Worm (Caenorhabditis elegans) whole organism, L1 larva: ENCODE measurements around the gene C47E12.3.
A peak's percentile ranks its signal among the peaks of the same experiment; 100 is the strongest.

Experiments
- F16B12.6 ChIP-seq: fragments of 150-350 bp; optimal IDR thresholded peaks from 2 replicates; lab custom pipeline; 2014; ENCODE audit warnings: missing biosample characterization, missing genetic modification characterization
- Y116A8C.19 ChIP-seq: sonication (generic microtip); optimal IDR thresholded peaks from 2 replicates; lab custom pipeline; 2016; ENCODE audit warnings: missing compliant biosample characterization, missing genetic modification characterization, borderline replicate concordance
- ama-1 ChIP-seq: fragments of 150-350 bp; optimal IDR thresholded peaks from 2 replicates; lab custom pipeline; 2014
- blmp-1 ChIP-seq: fragments of 150-350 bp; optimal IDR thresholded peaks from 2 replicates; lab custom pipeline; 2014; ENCODE audit warnings: missing biosample characterization, missing genetic modification characterization
- ceh-63 ChIP-seq: fragments of 200-800 bp; sonication (Bioruptor generic); optimal IDR thresholded peaks from 2 replicates; lab custom pipeline; 2018; ENCODE audit warnings: mild to moderate bottlenecking, missing genetic modification characterization, missing compliant biosample characterization
- ceh-82 ChIP-seq, 3 experiments: fragments of 150-350 bp in 1 of 3; sonication (generic microtip) in 2 of 3; optimal IDR thresholded peaks; 2 replicates each; lab custom pipeline; 2014 to 2017; ENCODE audit warnings: missing biosample characterization in 3 of 3, missing genetic modification characterization in 3 of 3
- ces-1 ChIP-seq: fragments of 150-350 bp; optimal IDR thresholded peaks from 2 replicates; lab custom pipeline; 2014; ENCODE audit warnings: missing biosample characterization, missing genetic modification reagents, missing genetic modification characterization
- efl-1 ChIP-seq, 4 experiments: fragments of 150-350 bp; optimal IDR thresholded peaks in 3 of 4; peaks in 1 of 4; 1 replicate in 1 of 4; 2 replicates in 3 of 4; lab custom pipeline; 2014; ENCODE audit warnings: missing biosample characterization in 2 of 4, missing genetic modification characterization in 2 of 4, missing genetic modification reagents in 2 of 4
- elt-2 ChIP-seq: sonication (generic microtip); optimal IDR thresholded peaks from 2 replicates; lab custom pipeline; 2016; ENCODE audit warnings: missing genetic modification characterization, mild to moderate bottlenecking, inconsistent platforms, missing compliant biosample characterization, missing genetic modification reagents
- elt-3 ChIP-seq, 6 experiments: fragments of 150-350 bp in 1 of 6; sonication (generic microtip); optimal IDR thresholded peaks; 2 replicates each; lab custom pipeline; 2017 to 2018; ENCODE audit warnings: missing biosample characterization in 6 of 6, missing genetic modification characterization in 6 of 6, inconsistent platforms in 1 of 6
- fkh-10 ChIP-seq: sonication (generic microtip); optimal IDR thresholded peaks from 2 replicates; lab custom pipeline; 2017; ENCODE audit warnings: missing biosample characterization, missing genetic modification reagents, missing genetic modification characterization
- fos-1 ChIP-seq: fragments of 150-350 bp; optimal IDR thresholded peaks from 2 replicates; lab custom pipeline; 2014; ENCODE audit warnings: missing biosample characterization, missing genetic modification characterization
- isw-1 ChIP-seq: fragments of 200-800 bp; sonication (Bioruptor generic); IDR thresholded peaks from 2 replicates; pipeline ENCODE4 v1.3.6; 2022; ENCODE audit warnings: missing genetic modification characterization, missing compliant biosample characterization
- lin-13 ChIP-seq: fragments of 150-350 bp; optimal IDR thresholded peaks from 2 replicates; lab custom pipeline; 2014; ENCODE audit warnings: missing biosample characterization, missing genetic modification reagents, missing genetic modification characterization
- lin-14 ChIP-seq: fragments of 200-800 bp; sonication (Bioruptor generic); optimal IDR thresholded peaks from 2 replicates; lab custom pipeline; 2018; ENCODE audit warnings: mild to moderate bottlenecking, missing genetic modification characterization, moderate library complexity, missing compliant biosample characterization
- lin-15B ChIP-seq: fragments of 150-350 bp; sonication (generic microtip); optimal IDR thresholded peaks from 3 replicates; lab custom pipeline; 2014; ENCODE audit warnings: missing biosample characterization, missing genetic modification characterization
- lin-35 ChIP-seq, 2 experiments: fragments of 150-350 bp; optimal IDR thresholded peaks; 2 replicates each; lab custom pipeline; 2014; ENCODE audit warnings: missing biosample characterization in 2 of 2, missing genetic modification characterization in 2 of 2, missing genetic modification reagents in 2 of 2
- lir-3 ChIP-seq: sonication (generic microtip); optimal IDR thresholded peaks from 2 replicates; lab custom pipeline; 2016; ENCODE audit warnings: mild to moderate bottlenecking, missing genetic modification characterization, moderate library complexity, missing compliant biosample characterization; ENCODE audit not compliant: poor library complexity
- lsy-2 ChIP-seq, 2 experiments: fragments of 150-350 bp; optimal IDR thresholded peaks; 2 replicates each; lab custom pipeline; 2014; ENCODE audit warnings: missing biosample characterization in 2 of 2, missing genetic modification characterization in 2 of 2
- mdl-1 ChIP-seq, 2 experiments: fragments of 150-350 bp; optimal IDR thresholded peaks; 2 replicates each; lab custom pipeline; 2014 to 2017; ENCODE audit warnings: missing biosample characterization in 2 of 2, missing genetic modification characterization in 2 of 2, inconsistent platforms in 1 of 2
- mef-2 ChIP-seq: fragments of 150-350 bp; optimal IDR thresholded peaks from 2 replicates; lab custom pipeline; 2014; ENCODE audit warnings: missing biosample characterization, missing genetic modification characterization
- nhr-20 ChIP-seq: sonication (generic microtip); optimal IDR thresholded peaks from 2 replicates; lab custom pipeline; 2016; ENCODE audit warnings: mild to moderate bottlenecking, missing genetic modification characterization, missing compliant biosample characterization
- nhr-71 ChIP-seq: sonication (generic microtip); optimal IDR thresholded peaks from 2 replicates; lab custom pipeline; 2016; ENCODE audit warnings: mild to moderate bottlenecking, missing genetic modification characterization, moderate library complexity, missing compliant biosample characterization
- nhr-77 ChIP-seq: fragments of 150-350 bp; optimal IDR thresholded peaks from 2 replicates; lab custom pipeline; 2014; ENCODE audit warnings: missing biosample characterization, missing genetic modification characterization
- nhr-85 ChIP-seq: sonication (generic microtip); peaks from one replicate; lab custom pipeline; 2016; ENCODE audit warnings: missing genetic modification characterization, inconsistent platforms, missing compliant biosample characterization
- pag-3 ChIP-seq: sonication (generic microtip); optimal IDR thresholded peaks from 2 replicates; lab custom pipeline; 2017; ENCODE audit warnings: missing genetic modification characterization, mild to moderate bottlenecking, missing compliant biosample characterization, antibody characterized with exemption, borderline replicate concordance; ENCODE audit not compliant: insufficient read depth
- skn-1 ChIP-seq: fragments of 150-350 bp; optimal IDR thresholded peaks from 2 replicates; lab custom pipeline; 2014; ENCODE audit warnings: missing biosample characterization, missing genetic modification characterization
- snu-23 ChIP-seq: sonication (generic microtip); optimal IDR thresholded peaks from 2 replicates; lab custom pipeline; 2016; ENCODE audit warnings: missing genetic modification characterization, missing compliant biosample characterization
- tbx-2 ChIP-seq: sonication (generic microtip); optimal IDR thresholded peaks from 2 replicates; lab custom pipeline; 2016; ENCODE audit warnings: missing genetic modification characterization, missing compliant biosample characterization
- unc-30 ChIP-seq: sonication (generic microtip); optimal IDR thresholded peaks from 2 replicates; lab custom pipeline; 2017; ENCODE audit warnings: missing biosample characterization, missing genetic modification characterization
- unc-62 ChIP-seq: fragments of 150-350 bp; optimal IDR thresholded peaks from 2 replicates; lab custom pipeline; 2014; ENCODE audit warnings: missing biosample characterization, missing genetic modification reagents, missing genetic modification characterization
- unc-98 ChIP-seq: fragments of 200-800 bp; sonication (Bioruptor generic); IDR thresholded peaks from 2 replicates; pipeline ENCODE4 v1.3.6; 2022; ENCODE audit warnings: missing genetic modification characterization, missing compliant biosample characterization
- xbp-1 ChIP-seq: sonication (generic microtip); optimal IDR thresholded peaks from 2 replicates; lab custom pipeline; 2016; ENCODE audit warnings: missing genetic modification characterization, missing compliant biosample characterization
- zip-4 ChIP-seq: fragments of 200-800 bp; sonication (Bioruptor generic); optimal IDR thresholded peaks from 2 replicates; lab custom pipeline; 2018; ENCODE audit warnings: mild to moderate bottlenecking, missing genetic modification characterization, moderate library complexity, missing compliant biosample characterization
- ztf-11 ChIP-seq, 2 experiments: sonication (generic microtip); optimal IDR thresholded peaks; 2 replicates each; lab custom pipeline; 2016 to 2017; ENCODE audit warnings: missing genetic modification characterization in 2 of 2, missing biosample characterization in 1 of 2, missing compliant biosample characterization in 1 of 2

The C47E12.3 gene

ce11 chrIV:10022991-10023390 lies 21.3 kb upstream of the C47E12.3 start, which contains the start of gene F44D12.8:
TSS of gene F44D12.8 (plus strand) at chrIV:10023291.
- no peak for TF ChIP-seq elt-3 (tag; optimal IDR thresholded peaks at IDR 0.05; lab: Kevin White, UChicago)
- TF ChIP-seq tbx-2 (tag; lab: Kevin White, UChicago): no peak
- TF ChIP-seq nhr-71 (tag; lab: Kevin White, UChicago): no peak
- TF ChIP-seq isw-1 (GFP tag; lab: Robert Waterston, UW): no peak
- TF ChIP-seq lir-3: no peak

DNA sequence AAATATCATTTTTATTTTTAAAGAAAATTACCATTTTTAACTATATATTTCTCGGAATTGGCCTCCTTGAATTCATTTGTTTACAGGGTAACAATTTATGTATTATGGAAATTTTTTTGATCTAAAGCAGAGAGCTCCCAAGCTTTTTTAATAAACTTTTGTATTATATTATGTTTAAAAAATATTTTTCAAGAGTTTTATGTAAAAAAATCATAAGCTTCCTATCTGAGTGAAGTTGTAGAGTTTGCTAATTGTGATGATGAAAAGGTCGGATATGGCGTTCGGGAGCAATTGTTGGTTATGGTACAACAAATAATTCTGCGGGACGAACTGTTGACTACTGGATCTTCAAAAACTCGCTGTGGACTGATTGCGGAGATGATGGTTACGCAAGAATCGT lies 19.6 kb upstream of the C47E12.3 start, which contains the start of gene F44D12.19:
F44D12.19 (plus strand) TSS at position 301 of the 400 bp plus-strand sequence.
- TF ChIP-seq nhr-85 (no peak), fos-1 (tag; lab: Kevin White, UChicago) (no peak), unc-62 (no peak), zip-4 (no peak), lin-14 (GFP tag; lab: Kevin White, UChicago) (no peak), skn-1 (tag; lab: Kevin White, UChicago) (no peak)

DNA sequence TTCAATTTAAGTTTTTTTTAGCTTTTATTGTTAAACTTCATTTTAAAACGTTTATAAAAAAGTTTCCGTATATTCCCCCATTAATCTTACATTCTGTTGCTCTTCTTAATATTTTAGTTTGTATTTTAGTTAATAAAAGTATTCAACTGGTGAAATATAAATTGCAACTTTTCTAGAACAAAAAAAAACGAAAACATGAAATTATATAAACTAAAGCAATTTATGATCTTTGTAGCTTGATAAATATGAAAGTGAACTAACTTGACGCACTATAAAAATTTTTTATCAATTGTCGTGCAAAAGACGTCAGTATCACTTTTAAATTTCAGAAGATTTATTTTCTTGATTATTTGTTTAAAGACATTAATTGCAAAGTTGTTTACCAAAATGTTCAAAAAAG lies 16.0 kb upstream of the C47E12.3 start, which contains the start of gene F44D12.2:
F44D12.2 (minus strand) TSS at position 101 of the 400 bp plus-strand sequence.
- no peak for TF ChIP-seq ces-1
- TF ChIP-seq ceh-63 (GFP tag; lab: Kevin White, UChicago): no peak
- TF ChIP-seq unc-30 (tag; lab: Kevin White, UChicago): no peak
- no peak for TF ChIP-seq lin-15B (tag; lab: Kevin White, UChicago)
- TF ChIP-seq lin-13 (GFP tag; lab: Kevin White, UChicago): no peak
- TF ChIP-seq mef-2: no peak
- TF ChIP-seq efl-1 (optimal IDR thresholded peaks at IDR 0.05; lab: Kevin White, UChicago): no peak
- TF ChIP-seq efl-1 (GFP tag; optimal IDR thresholded peaks at IDR 0.05 in 1 of 2; lab: Kevin White, UChicago): no peak
- TF ChIP-seq blmp-1 (tag; lab: Kevin White, UChicago): no peak
- TF ChIP-seq fkh-10 (GFP tag; lab: Kevin White, UChicago): no peak
- no peak for TF ChIP-seq fos-1 (tag; lab: Kevin White, UChicago)
- TF ChIP-seq unc-98 (GFP tag; lab: Robert Waterston, UW): no peak
- TF ChIP-seq, all 84 proteins: peak for 0

DNA sequence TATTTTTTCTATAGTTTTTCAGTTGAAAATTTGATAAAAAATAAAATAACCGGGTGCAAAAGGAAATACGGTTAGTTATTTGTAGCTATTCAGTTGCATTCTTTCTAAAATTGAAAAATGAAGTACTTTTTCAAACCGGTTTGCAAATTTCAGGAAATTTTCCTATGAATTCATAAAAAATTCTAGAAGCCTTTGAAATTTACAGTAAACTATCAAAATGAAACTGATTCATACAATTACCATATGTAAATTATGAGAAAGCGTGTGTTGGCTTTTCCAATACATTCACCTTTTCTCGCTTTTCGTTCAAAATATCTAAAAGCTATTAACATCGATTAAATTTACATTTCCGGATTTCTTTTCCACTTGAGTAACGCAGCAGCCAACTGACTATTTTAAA lies 15.3 kb upstream of the C47E12.3 start, which contains the start of gene ent-7:
ent-7 (plus strand) TSS at position 301 of the 400 bp plus-strand sequence.
- TF ChIP-seq nhr-77 (no peak), efl-1 (optimal IDR thresholded peaks at IDR 0.05; lab: Kevin White, UChicago) (no peak), efl-1 (GFP tag; optimal IDR thresholded peaks at IDR 0.05 in 1 of 2; lab: Kevin White, UChicago) (peak in 1 of 2 experiments; percentile 4), ztf-11 (tag; optimal IDR thresholded peaks at IDR 0.05; lab: Kevin White, UChicago) (no peak), elt-2 (tag; lab: Kevin White, UChicago) (no peak), pag-3 (tag; lab: Kevin White, UChicago) (no peak), lin-13 (GFP tag; lab: Kevin White, UChicago) (no peak)

- TF ChIP-seq ama-1 (lab: Kevin White, UChicago) (no peak), blmp-1 (tag; lab: Kevin White, UChicago) (peak; percentile 90), lin-15B (tag; lab: Kevin White, UChicago) (no peak), lin-13 (GFP tag; lab: Kevin White, UChicago) (no peak), Y116A8C.19 (tag; lab: Kevin White, UChicago) (no peak), lin-14 (GFP tag; lab: Kevin White, UChicago) (peak; percentile 39)
Measured at ce11 chrIV:10009536-10009935, 7.9 kb upstream of the C47E12.3 start, which contains the start of gene magu-4. TSS of gene magu-4 (plus strand) at chrIV:10009753.

- TF ChIP-seq skn-1 (tag; lab: Kevin White, UChicago) (peak; percentile 23), lsy-2 (tag; optimal IDR thresholded peaks at IDR 0.05; lab: Kevin White, UChicago) (peak in 1 of 2 experiments; percentile 51), efl-1 (optimal IDR thresholded peaks at IDR 0.05; lab: Kevin White, UChicago) (peak in 1 of 2 experiments; percentile 4), efl-1 (GFP tag; optimal IDR thresholded peaks at IDR 0.05 in 1 of 2; lab: Kevin White, UChicago) (peak in 1 of 2 experiments; percentile 56), lin-14 (GFP tag; lab: Kevin White, UChicago) (peak; percentile 78), mdl-1 (tag; optimal IDR thresholded peaks at IDR 0.05; lab: Kevin White, UChicago) (peak in 1 of 2 experiments; percentile 34), F16B12.6 (no peak), lin-35 (GFP tag; optimal IDR thresholded peaks at IDR 0.05; lab: Kevin White, UChicago) (peak in 1 of 2 experiments; percentile 10), nhr-20 (tag; lab: Kevin White, UChicago) (peak; percentile 5), xbp-1 (tag; lab: Kevin White, UChicago) (no peak), ceh-82 (tag; optimal IDR thresholded peaks at IDR 0.05; lab: Kevin White, UChicago) (no peak), blmp-1 (tag; lab: Kevin White, UChicago) (peak; percentile 99), elt-3 (tag; optimal IDR thresholded peaks at IDR 0.05; lab: Kevin White, UChicago) (peak in 2 of 6 experiments; percentile 32 to 67), ceh-63 (GFP tag; lab: Kevin White, UChicago) (no peak), snu-23 (peak; percentile 33), nhr-71 (tag; lab: Kevin White, UChicago) (peak; percentile 5)
Measured at ce11 chrIV:10007758-10008157, 6.1 kb upstream of the C47E12.3 start.
